Worm (Caenorhabditis elegans): Measurements from ENCODE around the gene srv-3.

The srv-3 gene

DNA sequence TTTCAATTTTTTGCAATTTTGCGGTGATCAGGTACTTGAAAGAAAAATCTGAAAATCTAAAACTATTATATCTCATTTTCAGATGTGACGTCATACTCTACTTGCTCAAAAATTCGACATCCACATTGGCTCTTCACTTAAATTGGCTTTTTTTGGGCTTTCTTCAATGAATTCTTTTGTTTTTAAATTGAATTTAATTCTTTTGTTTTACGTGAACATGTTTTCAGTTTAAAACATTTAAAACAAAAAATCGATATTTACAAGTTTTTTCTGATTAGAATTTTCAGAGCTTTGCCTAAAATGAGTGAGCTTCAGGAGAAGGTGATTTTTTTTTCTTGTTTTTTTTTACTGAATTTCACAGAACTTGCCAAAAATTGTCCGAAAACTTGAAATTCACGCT, 32.9 kb upstream of the srv-3 start, which contains the start of gene W04E12.3:
W04E12.3 (plus strand) TSS at position 301 of the 400 bp plus-strand sequence.
- TF ChIP-seq nhr-237 (tag; optimal IDR thresholded peaks at IDR 0.05) (no peak), mab-5 (tag; optimal IDR thresholded peaks at IDR 0.05) (no peak), M03D4.4 (tag; optimal IDR thresholded peaks at IDR 0.05) (no peak), elt-3 (tag; optimal IDR thresholded peaks at IDR 0.05) (no peak), unc-120 (tag; optimal IDR thresholded peaks at IDR 0.05; ENCODE audit: poor library complexity, severe bottlenecking) (no peak), mls-2 (tag; optimal IDR thresholded peaks at IDR 0.05) (no peak), ham-2 (GFP tag; optimal IDR thresholded peaks at IDR 0.05) (no peak), drap-1 (GFP tag; optimal IDR thresholded peaks at IDR 0.05) (no peak), flh-1 (GFP tag; optimal IDR thresholded peaks at IDR 0.05) (no peak), blmp-1 (tag; optimal IDR thresholded peaks at IDR 0.05) (no peak), nhr-12 (tag; optimal IDR thresholded peaks at IDR 0.05) (no peak), hlh-1 (tag; optimal IDR thresholded peaks at IDR 0.05) (no peak), lsy-2 (tag; optimal IDR thresholded peaks at IDR 0.05) (no peak), unc-62 (GFP tag; optimal IDR thresholded peaks at IDR 0.05) (no peak), ceh-43 (GFP tag; optimal IDR thresholded peaks at IDR 0.05) (no peak), bed-3 (GFP tag; optimal IDR thresholded peaks at IDR 0.05) (no peak), zip-8 (tag; optimal IDR thresholded peaks at IDR 0.05) (no peak), ceh-39 (tag; optimal IDR thresholded peaks at IDR 0.05) (no peak), lin-32 (GFP tag; optimal IDR thresholded peaks at IDR 0.05) (no peak), elt-1 (tag; optimal IDR thresholded peaks at IDR 0.05; ENCODE audit: borderline replicate concordance, insufficient read depth) (no peak)

DNA sequence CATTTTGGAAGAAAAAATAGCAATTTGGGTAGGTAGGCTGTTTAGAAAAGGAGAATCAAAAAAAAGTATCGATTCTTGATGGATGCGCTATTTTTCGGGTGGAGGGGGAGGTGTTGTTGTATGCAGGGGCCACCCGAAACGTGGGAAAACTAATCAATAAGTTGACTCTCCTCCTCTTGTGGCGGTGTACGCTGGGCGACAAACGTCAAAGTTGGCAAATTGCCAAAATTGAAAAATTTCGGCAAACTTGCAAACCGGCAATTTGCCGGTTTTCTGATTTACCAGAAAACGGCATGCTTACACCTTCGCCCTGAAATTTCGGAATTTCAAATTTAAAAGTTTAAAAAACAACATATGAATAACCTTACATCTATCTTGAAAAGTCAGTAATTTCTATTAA, 32.3 kb upstream of the srv-3 start, which contains the start of gene W04E12.2:
W04E12.2 (minus strand) TSS at position 101 of the 400 bp plus-strand sequence.
- TF ChIP-seq lin-13 (tag; optimal IDR thresholded peaks at IDR 0.05) (no peak), lin-32 (GFP tag; optimal IDR thresholded peaks at IDR 0.05) (no peak), mep-1 (tag; optimal IDR thresholded peaks at IDR 0.05) (no peak), ztf-11 (tag; optimal IDR thresholded peaks at IDR 0.05) (no peak), cnd-1 (tag; optimal IDR thresholded peaks at IDR 0.05) (no peak), sem-2 (GFP tag; optimal IDR thresholded peaks at IDR 0.05) (no peak), nhr-2 (tag; optimal IDR thresholded peaks at IDR 0.05) (no peak), M03D4.4 (tag; optimal IDR thresholded peaks at IDR 0.05) (no peak), bed-3 (GFP tag; optimal IDR thresholded peaks at IDR 0.05) (no peak)

DNA sequence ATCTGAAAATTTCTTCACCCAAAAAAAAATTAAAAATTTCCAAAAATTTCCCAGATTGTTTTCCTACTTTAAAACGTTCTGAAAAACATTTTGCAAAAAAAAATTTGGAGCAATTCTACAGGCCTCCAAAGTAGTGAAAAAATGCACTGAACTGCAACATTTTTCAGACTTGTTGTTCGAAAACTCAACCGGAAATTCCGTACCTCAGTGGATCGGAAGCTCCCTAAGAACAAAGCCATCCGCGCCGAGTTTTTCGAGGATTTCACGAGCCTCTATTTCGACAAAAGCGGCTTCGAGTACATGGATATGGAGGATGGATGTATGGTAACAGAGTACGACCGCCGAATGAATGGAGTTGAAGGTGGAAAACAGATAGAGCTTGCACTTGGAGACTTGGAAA, 29.4 kb upstream of the srv-3 start, which contains the start of gene fbxa-131:
fbxa-131 (plus strand) TSS at position 301 of the 400 bp plus-strand sequence.
- TF ChIP-seq mab-5 (tag; optimal IDR thresholded peaks at IDR 0.05), result no peak
- TF ChIP-seq bed-3 (GFP tag; optimal IDR thresholded peaks at IDR 0.05), result no peak

DNA sequence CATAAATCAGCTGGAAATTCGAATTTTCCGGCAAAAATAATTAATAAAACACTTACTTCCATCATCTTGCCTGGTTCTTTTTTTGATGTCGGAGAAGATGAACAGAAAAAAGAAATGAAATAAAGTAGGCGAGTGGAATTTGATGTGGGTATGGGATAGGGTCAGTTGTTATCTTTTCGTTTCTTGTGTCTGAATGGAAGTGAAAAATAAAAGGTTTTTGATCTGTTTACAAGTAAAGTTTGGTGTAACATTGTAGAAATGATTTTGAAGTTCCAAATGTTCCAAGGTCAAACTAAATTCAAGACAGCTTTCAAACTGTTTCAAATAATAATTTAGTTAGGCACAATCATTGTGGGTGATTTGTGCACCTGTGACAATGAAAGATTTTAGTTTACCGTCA, 28.7 kb upstream of the srv-3 start, which contains the start of gene W04E12.7:
W04E12.7 (minus strand) TSS at position 101 of the 400 bp plus-strand sequence.
- no peak for TF ChIP-seq bed-3 (GFP tag; optimal IDR thresholded peaks at IDR 0.05)

DNA sequence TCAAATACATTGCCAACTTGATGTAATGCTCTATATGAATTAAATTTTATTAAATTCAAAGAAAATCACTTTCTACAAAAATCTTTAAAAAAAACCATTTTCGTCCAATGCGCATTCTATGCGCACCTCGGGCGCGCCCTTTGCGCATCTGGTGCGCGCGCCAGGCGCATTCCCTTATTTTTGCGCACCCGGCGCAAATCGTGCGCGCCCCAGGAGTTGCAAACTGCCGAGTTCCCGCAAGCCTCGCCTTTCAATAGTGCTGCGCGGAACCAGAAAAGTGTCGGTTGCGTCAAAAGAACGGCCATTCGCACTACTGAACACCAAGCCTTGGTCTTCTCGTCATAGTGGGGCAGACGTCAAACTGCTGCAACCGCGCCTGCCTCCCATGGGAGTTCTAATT, 25.0 kb upstream of the srv-3 start:
- TF ChIP-seq hlh-1 (tag; optimal IDR thresholded peaks at IDR 0.05), result no peak
- TF ChIP-seq ceh-43 (GFP tag; optimal IDR thresholded peaks at IDR 0.05), result no peak
- TF ChIP-seq lin-13 (tag; optimal IDR thresholded peaks at IDR 0.05), result no peak
- TF ChIP-seq nhr-237 (tag; optimal IDR thresholded peaks at IDR 0.05), result no peak
- no peak for TF ChIP-seq blmp-1 (tag; optimal IDR thresholded peaks at IDR 0.05)
- TF ChIP-seq unc-39 (tag; optimal IDR thresholded peaks at IDR 0.05), result no peak
- no peak for TF ChIP-seq bed-3 (GFP tag; optimal IDR thresholded peaks at IDR 0.05)
- TF ChIP-seq nhr-12 (tag; optimal IDR thresholded peaks at IDR 0.05), result no peak

DNA sequence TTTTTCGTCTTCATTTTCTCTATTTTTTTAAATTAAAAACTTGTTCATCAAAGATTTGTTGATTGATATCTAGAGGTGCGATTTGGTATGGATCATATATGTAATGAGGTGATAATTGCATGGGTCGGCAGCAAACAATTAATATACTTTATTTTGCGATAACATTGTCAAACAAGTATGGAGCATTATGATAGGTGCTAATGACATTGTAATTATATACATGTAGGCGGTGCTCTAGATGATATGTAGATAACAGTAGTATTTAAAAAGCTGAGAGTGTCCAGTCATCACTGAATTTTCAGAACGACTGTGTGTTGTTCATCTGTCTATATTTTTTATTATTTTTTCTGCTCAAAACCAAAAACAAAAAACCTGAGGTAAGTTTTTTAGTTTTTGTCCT, 21.5 kb upstream of the srv-3 start, which contains the start of gene Y116F11A.1:
Y116F11A.1 (plus strand) TSS at position 301 of the 400 bp plus-strand sequence.
- TF ChIP-seq ztf-11 (tag; optimal IDR thresholded peaks at IDR 0.05) (no peak), ceh-83 (GFP tag; optimal IDR thresholded peaks at IDR 0.05) (no peak), ces-1 (GFP tag; optimal IDR thresholded peaks at IDR 0.05) (no peak), mab-5 (tag; optimal IDR thresholded peaks at IDR 0.05) (no peak), elt-1 (tag; optimal IDR thresholded peaks at IDR 0.05; ENCODE audit: borderline replicate concordance, insufficient read depth) (no peak), unc-62 (GFP tag; optimal IDR thresholded peaks at IDR 0.05) (no peak), sem-2 (GFP tag; optimal IDR thresholded peaks at IDR 0.05) (no peak), nhr-237 (tag; optimal IDR thresholded peaks at IDR 0.05) (no peak), lin-32 (GFP tag; optimal IDR thresholded peaks at IDR 0.05) (no peak), unc-39 (tag; optimal IDR thresholded peaks at IDR 0.05) (no peak), sptf-1 (tag; optimal IDR thresholded peaks at IDR 0.05) (no peak), snpc-4 (tag; optimal IDR thresholded peaks at IDR 0.05) (no peak)

All from whole organism, mixed stage, embryonic.